Fruit fly (Drosophila melanogaster) ovary, adult (tissue): ENCODE measurements around the gene CG42724.
A peak's percentile ranks its signal among the peaks of the same experiment; 100 is the strongest.

Experiments used
- CG17801 ChIP-seq: fragments of 200-800 bp; optimal IDR thresholded peaks from 2 replicates; lab custom pipeline; 2019; ENCODE audit warnings: missing biosample characterization, mild to moderate bottlenecking, missing genetic modification characterization, moderate library complexity; ENCODE audit not compliant: partially characterized antibody

Gene CG42724

DNA sequence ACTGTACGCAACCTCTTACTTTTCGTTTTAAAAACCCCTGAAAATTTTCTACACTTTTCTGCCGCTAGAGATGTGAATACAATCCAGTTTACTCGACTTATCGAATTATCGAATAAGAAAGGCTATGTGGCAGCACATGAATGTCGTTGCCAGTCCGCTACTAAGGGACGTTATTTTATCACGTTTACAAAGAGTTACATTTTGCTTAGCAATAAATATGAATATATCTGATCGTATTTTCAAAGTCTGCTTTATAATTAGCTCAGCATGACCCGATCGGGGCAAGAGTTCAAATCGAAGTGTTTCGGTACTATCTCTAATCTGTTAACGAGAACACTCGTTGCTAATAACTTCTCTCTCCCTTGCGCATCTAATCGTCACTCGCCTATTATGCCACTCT is at the start of gene CG42724:
Gene CG42724 (minus strand): TSS at position 189 of the 400 bp plus-strand sequence.
- no peak for TF ChIP-seq CG17801 (GFP tag; lab: Kevin White, UChicago)

DNA sequence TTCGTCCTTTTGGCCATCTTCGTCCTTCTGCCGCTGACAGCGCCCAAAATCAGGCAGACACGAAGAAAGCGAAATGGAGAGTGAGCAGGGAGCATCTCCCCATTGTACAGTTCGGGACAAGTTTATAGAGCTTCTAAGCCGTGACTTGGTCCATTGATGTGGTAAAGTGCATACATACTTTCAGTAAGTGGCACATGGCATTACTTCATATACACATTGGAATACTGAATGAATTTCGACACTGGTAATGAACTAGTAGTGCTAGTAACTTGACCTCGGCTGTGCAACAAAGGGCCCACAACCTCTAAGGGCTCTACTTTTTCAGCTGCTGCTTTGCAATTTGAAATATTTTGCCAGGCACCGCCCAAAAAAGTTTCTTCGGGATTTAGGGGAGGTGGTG is 48.2 kb upstream of the CG42724 start:
- TF ChIP-seq CG17801 (GFP tag; lab: Kevin White, UChicago): no peak

DNA sequence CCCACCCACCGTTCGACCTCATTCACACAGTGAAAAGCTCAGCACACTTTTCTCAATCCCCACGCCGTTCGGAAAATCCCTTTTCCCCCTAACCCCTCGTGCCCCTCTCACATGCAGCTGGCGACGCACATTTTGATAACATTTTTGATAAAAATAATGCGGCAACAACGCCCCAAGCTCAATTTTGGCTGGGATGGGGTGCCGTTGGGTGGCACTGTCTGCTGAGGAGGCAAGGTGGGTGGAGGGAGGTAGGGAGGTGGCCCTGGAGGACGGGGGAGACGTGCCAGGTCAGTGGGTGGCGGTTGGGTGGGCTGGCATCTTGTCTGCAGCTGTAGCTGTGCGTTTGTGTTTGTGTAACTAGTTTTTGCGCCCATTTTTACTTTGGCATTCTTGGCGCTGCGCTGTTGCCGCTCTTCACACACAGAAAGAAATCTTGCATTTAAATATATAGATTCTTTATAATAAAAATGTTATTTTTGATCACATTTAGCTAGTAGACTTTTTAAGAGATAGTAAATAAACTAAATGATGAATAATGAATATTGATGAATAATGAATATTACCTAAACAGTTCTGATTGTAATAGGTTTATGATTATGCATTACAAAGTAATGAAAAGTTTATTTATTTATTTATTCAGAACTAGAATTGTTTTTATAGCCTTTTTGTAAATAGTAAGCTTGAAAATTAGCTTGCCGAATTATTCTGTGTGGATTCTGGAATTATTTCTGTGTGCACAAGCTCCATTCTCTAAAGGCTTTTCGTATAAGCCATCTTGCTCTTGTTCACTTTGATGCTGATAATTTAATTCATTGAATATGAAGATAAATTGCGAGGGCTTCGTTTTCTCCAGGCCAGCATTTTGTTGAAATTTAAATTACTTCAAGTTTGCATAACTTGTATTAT is 46.6 kb upstream of the CG42724 start:
- no peak for TF ChIP-seq CG17801 (GFP tag; lab: Kevin White, UChicago)

DNA sequence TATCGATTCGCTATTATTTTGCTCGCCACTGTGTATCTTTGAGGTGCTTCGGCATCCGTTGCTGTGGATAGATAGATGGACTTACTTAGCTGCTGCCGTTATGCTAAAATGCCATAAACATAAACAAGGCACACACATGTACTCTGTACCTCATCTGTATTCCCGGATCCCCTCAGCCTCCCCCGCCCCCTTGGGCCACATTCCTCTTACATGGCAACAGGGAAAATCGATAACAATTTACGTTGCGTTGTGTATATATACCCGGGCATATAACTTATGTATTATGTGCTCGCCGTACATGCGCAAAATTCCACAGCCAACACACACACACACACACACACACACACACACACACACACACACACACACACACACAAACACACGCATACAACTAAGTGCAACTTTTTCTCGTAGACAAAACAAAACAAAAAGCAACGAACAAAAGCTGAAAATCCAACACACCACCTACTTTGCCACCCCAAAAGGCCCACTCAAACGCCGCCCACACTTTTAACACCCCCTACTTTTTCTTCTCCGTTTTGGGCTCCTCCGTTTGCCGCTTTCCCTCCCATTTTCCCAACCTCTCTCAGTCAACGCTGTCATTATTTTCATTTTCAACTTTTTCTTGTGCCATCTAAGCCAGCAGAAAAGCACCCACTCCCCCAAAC is 45.8 kb upstream of the CG42724 start:
- no peak for TF ChIP-seq CG17801 (GFP tag; lab: Kevin White, UChicago)

DNA sequence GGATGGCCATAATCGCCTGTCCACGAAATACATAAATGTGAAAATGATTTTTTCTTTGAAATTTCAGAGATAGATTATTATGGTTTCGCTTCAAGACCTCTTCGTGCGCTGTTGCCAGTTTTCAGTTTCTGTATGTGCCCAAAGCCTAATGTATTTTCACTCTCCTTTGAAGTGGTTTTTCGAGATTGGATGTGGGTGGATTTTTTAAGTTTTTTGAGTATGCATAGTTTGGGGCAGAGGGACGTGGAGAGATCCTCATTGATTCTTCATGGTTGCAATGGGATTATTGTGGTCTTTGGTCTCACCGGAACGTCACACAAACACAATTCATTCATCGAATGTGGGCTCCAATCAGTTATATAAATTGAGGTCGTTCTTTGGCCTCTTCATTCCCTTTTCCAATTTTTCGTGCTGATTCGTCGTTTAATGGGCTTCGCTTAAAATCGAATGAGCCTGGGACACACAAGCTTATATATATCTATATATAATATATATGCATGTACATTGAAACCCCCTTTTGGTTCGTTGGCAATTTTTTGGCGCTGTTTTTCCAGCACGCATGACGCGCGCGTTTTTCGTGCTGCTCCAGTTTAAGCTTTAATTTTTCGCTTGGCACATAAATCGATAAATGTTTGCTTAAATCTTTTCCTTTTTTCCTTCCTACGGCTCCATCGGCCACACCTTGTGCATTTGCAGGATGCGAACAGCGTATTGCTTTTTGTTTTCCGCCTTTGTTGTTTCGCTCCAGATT is 43.5 kb upstream of the CG42724 start:
- no peak for TF ChIP-seq CG17801 (GFP tag; lab: Kevin White, UChicago)

DNA sequence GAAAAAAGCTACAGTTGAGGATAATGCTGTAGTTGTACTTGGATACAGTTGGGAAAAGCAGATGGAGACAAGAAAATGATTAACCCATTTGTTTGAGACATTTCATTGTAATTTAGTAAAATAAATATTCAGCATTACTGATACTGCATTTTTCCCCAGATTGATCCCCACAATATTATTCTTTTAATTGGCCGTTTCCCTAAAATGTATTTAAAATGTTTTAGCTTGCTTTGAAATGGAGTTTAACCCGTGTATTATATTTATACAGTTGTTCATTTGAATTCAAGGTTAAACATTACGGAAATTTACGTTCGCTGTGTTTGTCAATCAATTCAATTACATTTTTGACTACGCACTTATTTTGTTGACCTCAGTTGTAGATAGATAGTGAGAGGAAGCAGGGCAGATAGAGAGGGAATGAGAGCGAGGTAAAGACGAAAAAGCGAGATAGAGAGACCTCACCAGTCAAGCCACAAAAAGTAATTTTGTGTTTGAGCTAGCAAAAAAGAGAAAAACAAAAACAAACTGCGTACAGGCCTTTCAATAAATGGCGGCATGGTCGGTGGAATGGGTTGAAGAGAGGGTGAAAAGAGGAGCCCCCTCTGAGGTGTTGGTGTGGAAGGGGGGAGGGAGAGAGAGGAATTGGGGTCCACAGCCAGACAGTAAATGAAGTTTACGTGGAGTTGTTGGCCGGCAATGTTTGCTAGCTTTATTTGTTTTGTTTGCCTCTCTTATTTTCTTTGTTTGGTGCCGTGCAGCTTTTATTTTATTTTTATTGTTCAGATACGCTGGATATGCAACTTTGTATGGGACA is 42.5 kb upstream of the CG42724 start:
- peak; percentile 16 for TF ChIP-seq CG17801 (GFP tag; lab: Kevin White, UChicago)

DNA sequence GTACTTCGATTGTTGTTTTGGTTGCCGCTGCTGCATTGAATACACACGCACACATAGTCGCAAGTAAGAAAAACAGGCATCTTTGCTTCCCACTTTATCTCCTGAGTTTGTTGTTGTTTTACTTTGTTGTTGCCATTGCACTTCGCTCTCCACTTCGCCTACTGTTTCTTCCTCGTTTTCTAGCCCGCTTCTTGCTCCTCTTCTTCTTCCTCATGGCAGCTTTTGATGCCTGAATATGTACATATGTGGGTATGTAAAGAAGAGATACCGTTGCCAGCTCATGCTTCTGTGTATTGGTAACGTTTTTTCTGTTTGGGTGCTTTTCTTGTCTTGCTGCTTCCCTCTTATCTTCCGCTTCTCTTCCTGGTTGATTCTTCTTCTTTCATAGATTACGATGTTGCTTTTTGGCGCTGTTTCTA is 41.1 kb upstream of the CG42724 start:
- TF ChIP-seq CG17801 (GFP tag; lab: Kevin White, UChicago): no peak

DNA sequence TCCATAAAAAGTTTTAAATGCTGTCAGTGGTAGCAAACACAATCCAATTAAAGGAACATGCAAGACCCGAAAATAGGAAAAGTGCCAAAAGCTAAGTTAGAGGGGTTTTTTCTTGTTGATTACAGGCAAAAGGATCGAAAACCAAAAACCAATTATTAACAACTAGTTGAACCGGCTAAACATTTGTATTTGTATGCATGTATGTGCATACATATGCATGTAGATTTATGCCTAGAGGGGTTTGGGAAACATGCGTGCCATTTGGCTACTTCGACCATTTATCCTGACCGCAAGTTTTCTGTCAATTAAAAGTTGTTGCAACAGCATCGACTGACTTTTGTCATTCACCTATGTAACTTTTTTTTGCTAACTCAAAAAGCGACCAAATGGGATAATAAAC is 40.4 kb upstream of the CG42724 start:
- TF ChIP-seq CG17801 (GFP tag; lab: Kevin White, UChicago): no peak

DNA sequence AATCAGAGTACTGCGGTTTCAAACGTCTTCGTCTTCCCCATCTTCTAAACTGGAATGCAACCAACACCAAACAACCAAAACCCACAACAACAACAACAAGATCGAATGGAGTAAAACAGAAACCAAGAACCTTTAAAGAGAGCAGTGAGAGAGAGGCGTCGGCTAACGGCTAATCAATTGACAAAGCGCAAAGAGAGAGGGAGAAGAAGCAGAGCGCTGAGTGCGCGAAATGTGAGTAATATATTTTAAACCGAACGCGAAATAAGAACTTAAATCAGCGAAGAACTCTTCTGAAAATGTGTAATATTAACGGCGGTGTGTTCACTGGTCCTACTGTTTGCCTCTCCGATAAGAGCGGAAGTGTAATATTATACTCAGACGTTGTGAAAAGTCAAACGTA is 39.5 kb upstream of the CG42724 start:
- TF ChIP-seq CG17801 (GFP tag; lab: Kevin White, UChicago): no peak

DNA sequence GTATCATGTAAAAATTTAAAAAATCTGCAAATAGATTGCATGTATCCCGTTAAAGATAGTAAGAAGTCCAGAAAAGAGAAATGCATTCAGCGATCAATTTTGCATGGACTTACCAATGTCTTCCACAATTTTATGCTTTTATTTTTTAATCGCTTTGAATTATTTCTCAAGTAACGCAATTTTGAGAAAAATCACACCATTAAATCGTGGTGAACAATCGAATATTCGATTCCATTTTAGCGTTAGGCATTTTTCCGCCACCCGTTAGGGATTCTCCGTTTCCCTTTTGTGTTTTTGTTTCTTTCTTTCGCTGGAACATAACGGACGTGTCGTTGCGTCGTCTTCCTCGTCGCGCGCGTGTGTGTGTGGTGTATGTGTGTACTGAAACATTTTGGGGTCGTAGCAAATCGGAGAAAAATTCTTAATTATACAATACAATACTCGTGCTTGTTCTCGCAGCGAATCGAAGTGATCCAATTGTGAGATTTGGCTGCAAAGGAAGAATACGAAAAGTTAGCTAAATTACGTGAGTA is 38.5 kb upstream of the CG42724 start, which contains the start of gene gpp:
Gene gpp (plus strand): TSS at position 290 of the 533 bp plus-strand sequence.
- peak; percentile 51 for TF ChIP-seq CG17801 (GFP tag; lab: Kevin White, UChicago)

DNA sequence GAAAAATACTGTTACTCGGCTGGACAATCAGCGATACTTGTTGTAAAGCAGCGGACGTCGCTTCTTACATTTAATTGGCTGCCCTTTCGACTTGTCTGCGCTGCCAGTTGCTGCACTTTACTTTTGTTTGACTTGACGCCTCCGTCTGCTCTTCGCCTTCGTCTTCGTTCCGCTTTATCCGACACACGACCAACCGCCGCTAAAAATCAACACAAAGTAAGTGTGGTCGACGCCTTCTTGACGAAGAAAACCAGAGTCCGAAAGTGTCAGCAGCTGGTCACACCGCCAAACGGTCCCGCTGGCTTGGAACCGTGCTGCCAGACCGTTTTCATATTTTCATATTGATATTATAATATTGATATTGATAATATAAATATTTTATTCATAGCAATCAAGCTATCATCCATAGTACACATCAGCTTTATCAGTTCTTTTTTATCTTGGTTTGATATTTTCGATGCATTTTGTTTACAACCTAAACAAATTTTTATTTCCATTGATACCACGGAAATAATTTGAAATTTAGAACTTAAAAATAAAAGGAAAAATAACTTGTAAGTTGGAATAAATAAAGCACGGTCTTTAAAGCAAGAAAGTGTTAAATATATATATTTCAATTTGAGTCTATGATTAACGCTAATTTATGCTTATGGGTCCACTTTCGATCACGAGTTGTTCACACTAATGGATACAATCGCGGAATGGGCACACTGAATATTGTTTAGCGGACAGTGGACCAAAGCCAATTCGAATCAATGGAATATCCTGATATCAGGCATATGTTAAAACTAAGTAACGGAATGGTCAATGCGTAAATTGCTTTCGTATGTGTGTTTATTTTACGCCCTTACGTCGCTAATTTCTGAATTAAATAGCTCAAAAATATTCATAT is 37.8 kb upstream of the CG42724 start, which contains the start of gene Dmtn:
Gene Dmtn (minus strand): TSS at position 222 of the 892 bp plus-strand sequence.
- TF ChIP-seq CG17801 (GFP tag; lab: Kevin White, UChicago): peak; percentile 58

DNA sequence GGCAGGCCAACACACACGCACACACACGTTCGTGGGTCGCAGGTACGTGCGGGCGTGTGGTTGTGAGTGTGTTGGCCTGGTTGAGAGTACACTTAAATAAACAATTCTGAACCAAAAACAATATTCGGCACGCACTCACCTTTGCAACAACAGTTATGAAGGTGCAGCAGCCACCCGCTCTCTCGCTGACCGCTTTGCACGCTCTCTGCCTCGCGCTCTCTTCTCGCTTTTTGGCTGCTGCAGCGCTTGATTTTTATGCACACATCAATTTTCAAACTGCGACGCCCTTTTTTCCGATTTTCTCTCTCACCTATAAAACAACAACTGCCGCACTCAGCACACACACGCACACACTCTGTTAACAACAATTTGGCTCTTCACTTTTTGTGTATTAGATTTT is 37.2 kb upstream of the CG42724 start:
- no peak for TF ChIP-seq CG17801 (GFP tag; lab: Kevin White, UChicago)

DNA sequence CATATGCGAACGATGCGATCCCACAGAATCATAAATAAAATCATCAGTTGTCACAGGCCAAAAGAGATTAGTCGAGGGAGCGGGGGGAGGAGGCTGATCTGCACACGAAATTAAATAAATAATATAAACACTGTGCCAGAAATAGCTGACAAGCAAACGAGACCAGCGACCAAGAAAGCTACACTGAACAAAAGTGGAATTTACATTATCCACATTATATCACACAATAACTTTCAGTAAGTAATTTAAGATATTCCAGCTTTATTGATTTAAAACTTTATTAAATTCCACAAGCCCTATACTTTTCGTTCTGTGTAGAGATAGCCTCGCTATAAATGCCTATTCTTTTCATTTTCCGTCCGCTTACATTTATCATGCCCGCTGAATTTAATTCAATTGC is 36.1 kb upstream of the CG42724 start:
- peak; percentile 47 for TF ChIP-seq CG17801 (GFP tag; lab: Kevin White, UChicago)
